Worm (Caenorhabditis elegans): ENCODE results near the gene fbxb-90.
"Not testable (repeated sequence)": the region's sequence is repeated elsewhere in the genome, so short reads cannot be mapped to it uniquely, and the experiment has no call there.

The fbxb-90 gene

ce11 chrII:3761599-3761998 is 13.0 kb upstream of the fbxb-90 start, which contains the start of gene T24E12.6:
T24E12.6 (minus strand) TSS chrII:3761699.
- not testable (repeated sequence) for TF ChIP-seq pha-2, ceh-34, ceh-48 (tag; optimal IDR thresholded peaks at IDR 0.05)

DNA sequence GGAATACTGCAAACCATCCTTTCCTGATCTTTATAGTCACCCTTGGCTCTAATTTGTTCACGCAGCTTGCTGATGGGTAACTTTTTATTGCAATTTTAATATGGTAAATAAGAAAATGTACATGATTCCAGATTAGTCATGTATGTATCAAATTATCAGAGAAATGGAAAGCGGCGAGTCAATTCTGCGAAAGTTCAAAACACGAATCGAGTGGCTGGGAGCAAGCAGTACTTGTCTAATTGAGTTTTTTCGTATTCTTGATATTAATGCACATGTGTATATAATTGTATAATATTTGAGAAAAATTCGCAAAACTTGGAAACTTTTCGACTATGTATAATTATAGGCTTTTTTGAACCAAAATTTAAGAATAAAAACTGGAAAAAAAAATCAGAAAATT is 10.4 kb upstream of the fbxb-90 start, which contains the start of gene T24E12.12:
T24E12.12 (plus strand) TSS at position 281 of the 400 bp plus-strand sequence.
- TF ChIP-seq ceh-30 (tag; optimal IDR thresholded peaks at IDR 0.05) (no peak), ceh-45 (GFP tag; IDR thresholded peaks at IDR 0.05) (no peak), che-1 (tag; optimal IDR thresholded peaks at IDR 0.05) (no peak), ceh-14 (tag; optimal IDR thresholded peaks at IDR 0.05) (no peak), T23F11.4 (GFP tag; optimal IDR thresholded peaks at IDR 0.05) (no peak), elt-4 (tag; optimal IDR thresholded peaks at IDR 0.05) (no peak), gmeb-2 (tag; optimal IDR thresholded peaks at IDR 0.05) (no peak), unc-3 (GFP tag; conservative IDR thresholded peaks at IDR 0.05) (no peak), unc-3 (tag; optimal IDR thresholded peaks at IDR 0.05) (no peak), C38D4.7 (GFP tag; optimal IDR thresholded peaks at IDR 0.05) (no peak), unc-42 (tag; optimal IDR thresholded peaks at IDR 0.05) (no peak), K09A11.1 (tag; optimal IDR thresholded peaks at IDR 0.05; ENCODE audit: insufficient read depth) (no peak), mec-3 (tag; optimal IDR thresholded peaks at IDR 0.05; ENCODE audit: borderline replicate concordance) (no peak), nhr-11 (tag; optimal IDR thresholded peaks at IDR 0.05) (no peak), ceh-34 (tag; optimal IDR thresholded peaks at IDR 0.05) (no peak), ceh-2 (tag; optimal IDR thresholded peaks at IDR 0.05) (no peak), pag-3 (tag; optimal IDR thresholded peaks at IDR 0.05; ENCODE audit: borderline replicate concordance) (no peak), syd-9 (tag; optimal IDR thresholded peaks at IDR 0.05) (no peak)

- TF ChIP-seq ceh-34 (tag; optimal IDR thresholded peaks at IDR 0.05) = no peak
- TF ChIP-seq ref-2 (tag; optimal IDR thresholded peaks at IDR 0.05) = no peak
- no peak for TF ChIP-seq ceh-6 (GFP tag; optimal IDR thresholded peaks at IDR 0.05)
- no peak for TF ChIP-seq eyg-1 (tag; optimal IDR thresholded peaks at IDR 0.05)
- no peak for TF ChIP-seq fax-1 (tag; optimal IDR thresholded peaks at IDR 0.05)
- no peak for TF ChIP-seq npax-4 (tag; optimal IDR thresholded peaks at IDR 0.05)
- no peak for TF ChIP-seq hlh-30 (tag; optimal IDR thresholded peaks at IDR 0.05; ENCODE audit: insufficient read depth)
- no peak for TF ChIP-seq tbx-7 (tag; optimal IDR thresholded peaks at IDR 0.05)
- TF ChIP-seq elt-2 (tag; optimal IDR thresholded peaks at IDR 0.05) = no peak
- no peak for TF ChIP-seq ztf-16 (tag; optimal IDR thresholded peaks at IDR 0.05)
- no peak for TF ChIP-seq hlh-8 (tag; optimal IDR thresholded peaks at IDR 0.05)
- TF ChIP-seq dve-1 (tag; optimal IDR thresholded peaks at IDR 0.05) = no peak
- TF ChIP-seq F13H6.1 (tag; optimal IDR thresholded peaks at IDR 0.05) = no peak
- no peak for TF ChIP-seq sox-4 (tag; optimal IDR thresholded peaks at IDR 0.05)
- no peak for TF ChIP-seq nhr-232 (tag; optimal IDR thresholded peaks at IDR 0.05)
- TF ChIP-seq C38D4.7 (GFP tag; optimal IDR thresholded peaks at IDR 0.05) = no peak
- no peak for TF ChIP-seq K09A11.1 (tag; optimal IDR thresholded peaks at IDR 0.05; ENCODE audit: insufficient read depth)
- TF ChIP-seq ceh-24 (tag; optimal IDR thresholded peaks at IDR 0.05) = no peak
- TF ChIP-seq K02D7.2 (tag; optimal IDR thresholded peaks at IDR 0.05) = no peak
These were observed 8.9 kb upstream of the fbxb-90 start, which contains the start of gene srx-111 for ce11 chrII:3757499-3757898. srx-111 (plus strand) TSS chrII:3757799.

DNA sequence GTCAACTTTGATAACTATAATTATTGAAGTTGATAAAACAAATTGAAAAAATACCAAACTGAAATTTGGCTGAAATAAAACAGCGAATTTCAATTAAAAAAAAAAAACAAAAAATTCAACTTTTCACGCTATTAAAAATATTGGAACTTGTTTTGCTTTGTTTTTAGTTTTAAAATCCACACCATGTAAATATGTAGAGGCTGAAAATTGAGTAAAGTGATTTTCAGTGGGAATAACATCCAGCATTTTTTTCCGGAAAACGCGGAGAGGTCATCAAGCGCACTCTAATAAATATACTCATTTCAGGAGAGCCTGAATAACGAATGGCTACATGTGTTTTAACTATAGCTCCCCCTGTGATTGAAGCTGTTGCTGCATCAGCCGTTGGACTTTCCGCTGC is 5.0 kb upstream of the fbxb-90 start, which contains the start of gene rcd-1:
rcd-1 (plus strand) TSS at position 301 of the 400 bp plus-strand sequence.
- TF ChIP-seq gmeb-2 (tag; optimal IDR thresholded peaks at IDR 0.05) (no peak), ceh-48 (tag; optimal IDR thresholded peaks at IDR 0.05) (no peak), syd-9 (tag; optimal IDR thresholded peaks at IDR 0.05) (no peak), K09A11.1 (tag; optimal IDR thresholded peaks at IDR 0.05; ENCODE audit: insufficient read depth) (no peak), ahr-1 (tag; optimal IDR thresholded peaks at IDR 0.05) (no peak), ceh-45 (GFP tag; IDR thresholded peaks at IDR 0.05) (no peak), tbx-2 (tag; optimal IDR thresholded peaks at IDR 0.05) (no peak), ceh-9 (tag; optimal IDR thresholded peaks at IDR 0.05) (no peak), hlh-13 (GFP tag; optimal IDR thresholded peaks at IDR 0.05) (no peak), lin-11 (tag; optimal IDR thresholded peaks at IDR 0.05) (no peak), fkh-6 (tag; optimal IDR thresholded peaks at IDR 0.05) (no peak), pqm-1 (tag; optimal IDR thresholded peaks at IDR 0.05) (no peak), T23F11.4 (GFP tag; optimal IDR thresholded peaks at IDR 0.05) (no peak), hlh-15 (tag; optimal IDR thresholded peaks at IDR 0.05) (no peak), zip-5 (tag; optimal IDR thresholded peaks at IDR 0.05) (no peak), sox-2 (GFP tag; IDR thresholded peaks at IDR 0.05) (no peak)

Measured in whole organism, late embryonic.